Worm (Caenorhabditis elegans) whole organism, midembryonic: ENCODE results near the gene C16D9.6.

Experiments used
- T22C8.4 ChIP-seq: fragments of 200-800 bp; sonication (Bioruptor generic); IDR thresholded peaks from 2 replicates; pipeline ENCODE4 v1.3.6; 2022; ENCODE audit warnings: missing genetic modification characterization, missing compliant biosample characterization
- cog-1 ChIP-seq: sonication (generic microtip); optimal IDR thresholded peaks from 2 replicates; lab custom pipeline; 2016; ENCODE audit warnings: missing genetic modification characterization, missing compliant biosample characterization
- flt-1 ChIP-seq: fragments of 200-800 bp; sonication (Bioruptor generic); IDR thresholded peaks from 2 replicates; pipeline ENCODE4 v1.3.6; 2022; ENCODE audit warnings: missing genetic modification characterization, missing compliant biosample characterization
- klf-2 ChIP-seq: fragments of 200-800 bp; sonication (Bioruptor generic); conservative IDR thresholded peaks from 2 replicates; pipeline ENCODE4 v1.3.6; 2022; ENCODE audit warnings: missing genetic modification reagents, missing genetic modification characterization, missing compliant biosample characterization
- med-1 ChIP-seq: sonication (generic microtip); optimal IDR thresholded peaks from 2 replicates; lab custom pipeline; 2017; ENCODE audit warnings: missing genetic modification characterization, mild to moderate bottlenecking, missing compliant biosample characterization, antibody characterized with exemption, missing genetic modification reagents; ENCODE audit not compliant: insufficient read depth
- ref-1 ChIP-seq: fragments of 200-800 bp; sonication (Bioruptor generic); conservative IDR thresholded peaks from 2 replicates; pipeline ENCODE4 v1.3.6; 2022; ENCODE audit warnings: missing genetic modification reagents, missing genetic modification characterization, missing compliant biosample characterization
- tab-1 ChIP-seq: fragments of 200-800 bp; sonication (Bioruptor generic); IDR thresholded peaks from 2 replicates; pipeline ENCODE4 v1.3.6; 2022; ENCODE audit warnings: missing genetic modification characterization, missing compliant biosample characterization
- ztf-23 ChIP-seq: fragments of 200-800 bp; sonication (Bioruptor generic); IDR thresholded peaks from 2 replicates; pipeline ENCODE4 v1.3.6; 2022; ENCODE audit warnings: missing genetic modification reagents, missing genetic modification characterization, missing compliant biosample characterization
- ztf-29 ChIP-seq: fragments of 200-800 bp; sonication (Bioruptor generic); IDR thresholded peaks from 2 replicates; pipeline ENCODE4 v1.3.6; 2022; ENCODE audit warnings: missing genetic modification reagents, missing genetic modification characterization, missing compliant biosample characterization

The C16D9.6 gene

DNA sequence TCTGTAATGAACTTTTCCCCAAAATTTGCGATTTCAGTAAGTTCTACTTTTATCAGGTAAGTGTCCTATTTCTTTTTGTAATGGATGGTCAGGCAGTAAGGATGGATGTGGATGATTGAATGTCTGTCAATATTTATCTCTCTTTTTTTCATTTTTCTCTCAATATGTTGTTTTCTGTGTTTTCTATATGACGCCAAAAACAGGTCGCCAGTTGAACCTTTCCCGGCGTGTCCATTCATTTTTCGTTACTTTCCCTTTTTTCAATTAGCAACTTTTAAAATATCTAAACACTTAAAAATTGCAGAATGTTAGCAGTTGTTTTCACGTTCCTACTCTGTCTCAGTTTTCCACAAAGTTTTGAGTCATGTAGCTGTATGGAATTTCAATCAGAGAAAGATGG lies 43.2 kb downstream of the C16D9.6 start, which contains the start of gene timp-1:
Gene timp-1 (plus strand): TSS at position 305 of the 400 bp plus-strand sequence.
- no peak for TF ChIP-seq tab-1
- no peak for TF ChIP-seq flt-1 (GFP tag; lab: Robert Waterston, UW)
- no peak for TF ChIP-seq ref-1

DNA sequence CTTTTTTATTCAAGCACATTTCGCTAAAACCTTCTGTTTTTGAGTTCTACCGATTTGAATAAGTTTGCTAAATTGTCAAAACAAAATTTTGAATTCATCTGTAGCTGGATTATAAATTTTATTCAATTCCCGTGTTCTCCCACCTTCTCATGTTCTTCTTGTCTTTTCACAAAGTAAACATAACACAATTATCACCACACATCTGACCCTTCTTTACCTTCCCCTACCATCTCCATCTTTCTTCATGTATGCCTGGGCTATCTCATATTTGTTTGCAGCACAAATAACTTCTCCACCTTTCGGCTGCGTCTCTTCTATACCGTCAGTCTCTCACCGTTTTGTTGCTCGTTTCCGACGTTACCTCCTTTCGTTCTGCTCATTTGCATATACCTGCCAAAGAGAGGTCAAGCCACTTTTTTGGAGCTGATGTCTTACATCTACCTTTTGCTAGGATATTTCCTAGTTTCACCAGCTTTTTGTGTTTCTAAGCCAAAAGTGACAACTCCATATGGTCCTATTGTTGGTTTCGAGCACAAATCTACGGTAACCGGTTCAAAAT lies 46.9 kb downstream of the C16D9.6 start, which contains the start of gene cest-17:
Gene cest-17 (plus strand): TSS at position 248 of the 559 bp plus-strand sequence.
- TF ChIP-seq cog-1 (tag; lab: Kevin White, UChicago) (no peak), ztf-23 (GFP tag; lab: Robert Waterston, UW) (no peak), med-1 (GFP tag; lab: Kevin White, UChicago) (no peak), flt-1 (GFP tag; lab: Robert Waterston, UW) (no peak), tab-1 (no peak), T22C8.4 (no peak), ztf-29 (GFP tag; lab: Robert Waterston, UW) (no peak), klf-2 (GFP tag; lab: Robert Waterston, UW) (no peak), ref-1 (no peak)

DNA sequence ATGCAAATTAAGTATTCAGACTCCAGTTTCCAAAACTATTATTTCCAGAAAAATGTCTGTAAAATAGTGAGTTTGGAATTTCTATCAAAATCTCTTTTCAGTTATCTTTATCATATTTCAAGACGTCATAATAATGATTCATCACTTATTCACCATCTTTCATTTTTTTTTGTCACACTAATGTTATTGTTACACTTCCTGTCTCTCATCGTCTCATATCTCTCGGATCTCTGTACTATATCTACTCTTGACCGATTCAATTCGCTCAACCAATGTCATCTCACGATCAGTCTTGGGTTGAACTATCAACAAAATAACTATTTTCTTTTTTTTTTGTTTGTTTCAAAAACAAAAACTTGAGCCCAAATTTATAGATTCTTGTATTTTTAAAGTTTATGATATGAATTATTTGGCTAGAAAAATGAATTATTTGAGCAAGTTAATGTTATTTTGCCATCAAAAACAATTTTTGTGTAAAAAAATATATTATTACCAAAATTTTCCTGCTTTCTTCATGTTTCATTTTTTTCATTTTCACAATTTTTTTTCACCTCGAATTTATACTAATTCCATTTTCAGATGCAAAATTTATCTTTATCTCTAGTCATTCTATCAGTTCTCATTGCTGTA lies 48.8 kb downstream of the C16D9.6 start, which contains the start of gene cri-2:
Gene cri-2 (plus strand): TSS at position 580 of the 630 bp plus-strand sequence.
- TF ChIP-seq med-1 (GFP tag; lab: Kevin White, UChicago) (no peak), flt-1 (GFP tag; lab: Robert Waterston, UW) (no peak), klf-2 (GFP tag; lab: Robert Waterston, UW) (no peak), ztf-23 (GFP tag; lab: Robert Waterston, UW) (no peak), ztf-29 (GFP tag; lab: Robert Waterston, UW) (no peak)

DNA sequence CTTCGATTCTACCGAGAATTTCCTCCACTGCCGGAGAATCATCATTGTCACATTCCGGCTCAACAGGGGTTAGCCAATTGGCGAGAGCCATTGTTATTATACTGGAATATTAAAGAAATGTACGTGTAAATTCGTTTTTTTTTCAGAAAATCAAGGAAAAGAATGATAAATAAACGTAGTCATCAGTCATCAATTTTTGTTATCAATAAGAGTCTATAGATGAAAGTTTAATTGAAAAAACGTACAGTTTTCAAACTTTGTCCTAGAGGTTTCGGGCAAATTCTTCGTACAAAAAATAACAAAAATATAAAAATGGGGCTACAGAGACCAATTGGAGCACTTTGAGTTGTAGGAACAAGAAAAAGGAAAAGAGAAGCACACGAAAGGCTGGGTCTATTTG lies 51.1 kb downstream of the C16D9.6 start, which contains the start of gene F20D6.11:
Gene F20D6.11 (minus strand): TSS at position 101 of the 400 bp plus-strand sequence.
- TF ChIP-seq T22C8.4, result no peak
- no peak for TF ChIP-seq med-1 (GFP tag; lab: Kevin White, UChicago)
- no peak for TF ChIP-seq tab-1
- no peak for TF ChIP-seq ref-1
- TF ChIP-seq klf-2 (GFP tag; lab: Robert Waterston, UW), result no peak
- no peak for TF ChIP-seq ztf-23 (GFP tag; lab: Robert Waterston, UW)
